Fruit fly (Drosophila melanogaster) whole organism, embryonic: ENCODE results near the gene CG13039.

ENCODE experiments used
- Ada2b ChIP-seq: fragments of 200-800 bp; sonication (Bioruptor generic); IDR thresholded peaks from 2 replicates; pipeline ENCODE4 v1.3.6; 2022; ENCODE audit warnings: missing biosample characterization, missing genetic modification characterization
- CG11456 ChIP-seq: fragments of 200-800 bp; sonication (Bioruptor generic); IDR thresholded peaks from 3 replicates; pipeline ENCODE4 v1.3.6; 2022; ENCODE audit warnings: missing biosample characterization, missing genetic modification characterization
- CG11504 ChIP-seq: fragments of 200-800 bp; sonication (Bioruptor generic); optimal IDR thresholded peaks from 3 replicates; lab custom pipeline; 2019; ENCODE audit warnings: missing biosample characterization, mild to moderate bottlenecking, missing genetic modification characterization, moderate library complexity
- CG17361 ChIP-seq: fragments of 200-800 bp; sonication (Bioruptor generic); IDR thresholded peaks from 3 replicates; pipeline ENCODE4 v1.3.6; 2022; ENCODE audit warnings: missing biosample characterization, missing genetic modification characterization
- CG17385 ChIP-seq: fragments of 200-800 bp; sonication (Bioruptor generic); optimal IDR thresholded peaks from 3 replicates; lab custom pipeline; 2018; ENCODE audit warnings: missing biosample characterization, mild to moderate bottlenecking, missing genetic modification characterization
- CG18619 ChIP-seq: fragments of 200-800 bp; sonication (Bioruptor generic); optimal IDR thresholded peaks from 3 replicates; lab custom pipeline; 2017; ENCODE audit warnings: missing biosample characterization, mild to moderate bottlenecking, missing genetic modification characterization
- CG2199 ChIP-seq: fragments of 200-800 bp; sonication (Bioruptor generic); IDR thresholded peaks from 3 replicates; pipeline ENCODE4 v1.3.6; 2022; ENCODE audit warnings: missing biosample characterization, missing genetic modification characterization
- CG32532 ChIP-seq: fragments of 200-800 bp; sonication (Bioruptor generic); IDR thresholded peaks from 2 replicates; pipeline ENCODE4 v1.3.6; 2022; ENCODE audit warnings: missing biosample characterization, missing genetic modification characterization
- CG33557 ChIP-seq: fragments of 200-800 bp; sonication (Bioruptor generic); optimal IDR thresholded peaks from 2 replicates; lab custom pipeline; 2019; ENCODE audit warnings: missing biosample characterization, mild to moderate bottlenecking, missing genetic modification characterization, moderate library complexity
- CG3407 ChIP-seq: fragments of 200-800 bp; sonication (Bioruptor generic); optimal IDR thresholded peaks from 2 replicates; lab custom pipeline; 2018; ENCODE audit warnings: missing biosample characterization, mild to moderate bottlenecking, missing genetic modification characterization
- CG34376 ChIP-seq: fragments of 200-800 bp; sonication (Bioruptor generic); optimal IDR thresholded peaks from 2 replicates; lab custom pipeline; 2018; ENCODE audit warnings: missing biosample characterization, mild to moderate bottlenecking, missing genetic modification characterization
- CG3838 ChIP-seq: fragments of 200-800 bp; sonication (Bioruptor generic); optimal IDR thresholded peaks from 3 replicates; lab custom pipeline; 2016; ENCODE audit warnings: missing biosample characterization, missing genetic modification characterization
- CG4360 ChIP-seq: fragments of 200-800 bp; sonication (Bioruptor generic); IDR thresholded peaks from 2 replicates; pipeline ENCODE4 v1.3.6; 2022; ENCODE audit warnings: missing biosample characterization, missing genetic modification characterization
- CG4820 ChIP-seq: fragments of 200-800 bp; sonication (Bioruptor generic); optimal IDR thresholded peaks from 3 replicates; lab custom pipeline; 2016; ENCODE audit warnings: missing biosample characterization, missing genetic modification characterization
- CG4854 ChIP-seq: fragments of 200-800 bp; sonication (Bioruptor generic); optimal IDR thresholded peaks from 2 replicates; lab custom pipeline; 2016; ENCODE audit warnings: missing biosample characterization, missing genetic modification characterization, inconsistent platforms
- CG7786 ChIP-seq: fragments of 200-800 bp; sonication (Bioruptor generic); optimal IDR thresholded peaks from 2 replicates; lab custom pipeline; 2016; ENCODE audit warnings: missing biosample characterization, missing genetic modification characterization
- Dfd ChIP-seq, 2 experiments: fragments of >200 bp; optimal IDR thresholded peaks; 2 replicates each; lab custom pipeline; 2017; ENCODE audit warnings: missing biosample characterization in 2 of 2, missing genetic modification characterization in 2 of 2
- Drgx ChIP-seq: fragments of 200-800 bp; sonication (Bioruptor generic); IDR thresholded peaks from 2 replicates; pipeline ENCODE4 v1.3.6; 2022; ENCODE audit warnings: missing biosample characterization, missing genetic modification characterization
- Fer2 ChIP-seq: fragments of 200-800 bp; sonication (Bioruptor generic); optimal IDR thresholded peaks from 2 replicates; lab custom pipeline; 2018; ENCODE audit warnings: missing biosample characterization, mild to moderate bottlenecking, missing genetic modification characterization, moderate library complexity
- Gsc ChIP-seq: fragments of 200-800 bp; sonication (Bioruptor generic); IDR thresholded peaks from 2 replicates; pipeline ENCODE4 v1.3.6; 2022; ENCODE audit warnings: missing biosample characterization, missing genetic modification characterization
- HLH3B ChIP-seq: fragments of 200-800 bp; sonication (Bioruptor generic); IDR thresholded peaks from 2 replicates; pipeline ENCODE4 v1.3.6; 2022; ENCODE audit warnings: missing biosample characterization, missing genetic modification characterization
- HLH4C ChIP-seq: fragments of 200-800 bp; sonication (Bioruptor generic); IDR thresholded peaks from 3 replicates; pipeline ENCODE4 v1.3.6; 2022; ENCODE audit warnings: missing biosample characterization, missing genetic modification characterization; ENCODE audit not compliant: partially characterized antibody
- Hr78 ChIP-seq, 2 experiments: fragments of 200-800 bp in 1 of 2; fragments of >200 bp in 1 of 2; sonication (Bioruptor generic) in 1 of 2; optimal IDR thresholded peaks; 2 replicates each; lab custom pipeline; 2017 to 2019; ENCODE audit warnings: missing biosample characterization in 2 of 2, missing genetic modification characterization in 2 of 2, mild to moderate bottlenecking in 1 of 2, moderate library complexity in 1 of 2
- MESR4 ChIP-seq: fragments of 200-800 bp; sonication (Bioruptor generic); optimal IDR thresholded peaks from 2 replicates; lab custom pipeline; 2018; ENCODE audit warnings: missing biosample characterization, mild to moderate bottlenecking, missing genetic modification characterization, moderate library complexity
- Med ChIP-seq: fragments of 200-800 bp; sonication (Bioruptor generic); peaks from one replicate; lab custom pipeline; 2016; ENCODE audit warnings: missing biosample characterization, missing genetic modification characterization, mild to moderate bottlenecking, inconsistent platforms, moderate library complexity
- Oaz ChIP-seq: fragments of 200-800 bp; sonication (Bioruptor generic); IDR thresholded peaks from 2 replicates; pipeline ENCODE4 v1.3.6; 2022; ENCODE audit warnings: missing biosample characterization, missing genetic modification characterization
- Pdp1 ChIP-seq, 2 experiments: fragments of 200-800 bp; sonication (Bioruptor generic); optimal IDR thresholded peaks; 3 replicates each; lab custom pipeline; 2016; ENCODE audit warnings: missing biosample characterization in 2 of 2, missing genetic modification characterization in 2 of 2, mild to moderate bottlenecking in 1 of 2, moderate library complexity in 1 of 2
- Scr ChIP-seq: fragments of 200-800 bp; sonication (Bioruptor generic); IDR thresholded peaks from 2 replicates; pipeline ENCODE4 v1.3.6; 2022; ENCODE audit warnings: missing biosample characterization, missing genetic modification characterization; ENCODE audit not compliant: partially characterized antibody
- Six4 ChIP-seq: fragments of 200-800 bp; sonication (Bioruptor generic); optimal IDR thresholded peaks from 2 replicates; lab custom pipeline; 2016; ENCODE audit warnings: missing biosample characterization, missing genetic modification characterization
- bbx ChIP-seq: fragments of 200-800 bp; sonication (Bioruptor generic); IDR thresholded peaks from 2 replicates; pipeline ENCODE4 v1.3.6; 2022; ENCODE audit warnings: missing biosample characterization, missing genetic modification characterization; ENCODE audit not compliant: partially characterized antibody
- br ChIP-seq: fragments of >200 bp; optimal IDR thresholded peaks from 2 replicates; lab custom pipeline; 2017
- chn ChIP-seq: fragments of 200-800 bp; sonication (Bioruptor generic); optimal IDR thresholded peaks from 2 replicates; lab custom pipeline; 2016; ENCODE audit warnings: missing biosample characterization, missing genetic modification characterization
- disco-r ChIP-seq: fragments of 200-800 bp; sonication (Bioruptor generic); optimal IDR thresholded peaks from 2 replicates; lab custom pipeline; 2016; ENCODE audit warnings: missing biosample characterization, missing genetic modification characterization
- dmrt99B ChIP-seq: fragments of 200-800 bp; sonication (Bioruptor generic); optimal IDR thresholded peaks from 2 replicates; lab custom pipeline; 2018; ENCODE audit warnings: missing biosample characterization, mild to moderate bottlenecking, missing genetic modification characterization, moderate library complexity
- fru ChIP-seq: fragments of >200 bp; optimal IDR thresholded peaks from 2 replicates; lab custom pipeline; 2017
- gfzf ChIP-seq: fragments of 200-800 bp; sonication (Bioruptor generic); optimal IDR thresholded peaks from 2 replicates; lab custom pipeline; 2016; ENCODE audit warnings: missing biosample characterization, mild to moderate bottlenecking, missing genetic modification characterization, moderate library complexity
- ind ChIP-seq: fragments of 200-800 bp; sonication (Bioruptor generic); optimal IDR thresholded peaks from 3 replicates; lab custom pipeline; 2016; ENCODE audit warnings: missing biosample characterization, missing genetic modification characterization
- kah ChIP-seq: fragments of 200-800 bp; sonication (Bioruptor generic); optimal IDR thresholded peaks from 2 replicates; lab custom pipeline; 2018; ENCODE audit warnings: missing biosample characterization, mild to moderate bottlenecking, missing genetic modification characterization
- pum ChIP-seq: fragments of 200-800 bp; sonication (Bioruptor generic); optimal IDR thresholded peaks from 2 replicates; lab custom pipeline; 2016; ENCODE audit warnings: missing biosample characterization, missing genetic modification characterization
- pzg ChIP-seq: fragments of 200-800 bp; sonication (Bioruptor generic); optimal IDR thresholded peaks from 3 replicates; lab custom pipeline; 2018; ENCODE audit warnings: missing biosample characterization, mild to moderate bottlenecking, missing genetic modification characterization, moderate library complexity
- row ChIP-seq: fragments of 200-800 bp; sonication (Bioruptor generic); IDR thresholded peaks from 3 replicates; pipeline ENCODE4 v1.3.6; 2022; ENCODE audit warnings: missing biosample characterization, missing genetic modification characterization
- sima ChIP-seq: fragments of 200-800 bp; sonication (Bioruptor generic); optimal IDR thresholded peaks from 2 replicates; lab custom pipeline; 2016; ENCODE audit warnings: missing biosample characterization, missing genetic modification characterization
- sisA ChIP-seq: fragments of 200-800 bp; sonication (Bioruptor generic); IDR thresholded peaks from 2 replicates; pipeline ENCODE4 v1.3.6; 2022; ENCODE audit warnings: missing biosample characterization, missing genetic modification characterization
- sob ChIP-seq: fragments of 200-800 bp; sonication (Bioruptor generic); IDR thresholded peaks from 2 replicates; pipeline ENCODE4 v1.3.6; 2022; ENCODE audit warnings: missing biosample characterization, missing genetic modification characterization
- sr ChIP-seq: fragments of 200-800 bp; sonication (Bioruptor generic); IDR thresholded peaks from 3 replicates; pipeline ENCODE4 v1.3.6; 2022; ENCODE audit warnings: missing biosample characterization, missing genetic modification characterization
- stc ChIP-seq: fragments of 200-800 bp; sonication (Bioruptor generic); IDR thresholded peaks from 2 replicates; pipeline ENCODE4 v1.3.6; 2022; ENCODE audit warnings: missing biosample characterization, missing genetic modification characterization
- tin ChIP-seq: fragments of 200-800 bp; sonication (Bioruptor generic); optimal IDR thresholded peaks from 3 replicates; lab custom pipeline; 2016; ENCODE audit warnings: missing biosample characterization, missing genetic modification characterization
- ttk ChIP-seq: fragments of 200-800 bp; sonication (Bioruptor generic); IDR thresholded peaks from 2 replicates; pipeline ENCODE4 v2.1.2; 2022; ENCODE audit warnings: missing biosample characterization, missing genetic modification characterization
- wdn ChIP-seq: fragments of 200-800 bp; sonication (Bioruptor generic); IDR thresholded peaks from 2 replicates; pipeline ENCODE4 v1.3.6; 2022; ENCODE audit warnings: missing biosample characterization, missing genetic modification characterization
- zen ChIP-seq: fragments of 200-800 bp; sonication (Bioruptor generic); optimal IDR thresholded peaks from 3 replicates; lab custom pipeline; 2018; ENCODE audit warnings: missing biosample characterization, mild to moderate bottlenecking, missing genetic modification characterization, moderate library complexity

Gene CG13039

dm6 chr3L:16354197-16354596 lies 27.6 kb upstream of the CG13039 start, which contains the start of gene Pdh:
Gene Pdh (minus strand): TSS chr3L:16354297.
- TF ChIP-seq Pdp1 (GFP tag; optimal IDR thresholded peaks at IDR 0.05; lab: Kevin White, UChicago) (peak in 1 of 2 experiments; percentile 0), Med (GFP tag; lab: Kevin White, UChicago) (peak; percentile 57), CG17361 (GFP tag; lab: Robert Waterston, UW) (no peak), Dfd (GFP tag; optimal IDR thresholded peaks at IDR 0.05; lab: Kevin White, UChicago) (no peak), CG34376 (GFP tag; lab: Kevin White, UChicago) (no peak)

DNA sequence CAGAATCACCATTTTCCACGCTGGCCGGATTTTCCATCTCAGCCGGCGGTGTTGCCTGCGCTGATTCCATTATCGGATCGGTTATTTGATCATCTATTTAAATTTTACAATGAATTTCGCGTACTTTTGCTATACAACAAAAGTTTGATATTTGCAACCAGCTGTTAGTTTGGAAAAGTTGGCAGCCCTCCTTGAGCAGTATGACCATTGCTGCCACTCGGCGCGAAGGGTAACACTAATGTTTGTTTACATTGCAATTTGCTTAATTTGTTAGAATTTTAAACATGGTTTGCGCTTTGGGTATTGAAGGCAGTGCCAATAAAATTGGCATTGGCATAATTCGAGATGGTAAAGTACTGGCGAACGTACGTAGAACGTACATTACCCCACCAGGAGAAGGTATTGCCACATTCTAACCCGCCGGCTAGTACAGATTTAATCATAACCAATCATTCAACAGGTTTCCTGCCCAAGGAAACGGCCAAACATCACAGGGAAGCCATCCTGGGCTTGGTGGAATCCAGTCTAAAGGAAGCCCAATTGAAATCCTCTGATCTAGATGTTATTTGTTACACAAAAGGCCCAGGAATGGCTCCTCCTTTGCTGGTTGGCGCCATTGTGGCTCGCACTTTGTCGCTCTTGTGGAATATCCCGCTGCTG lies 25.3 kb upstream of the CG13039 start, which contains the start of the genes Golgin104 and Tcs3:
Gene Golgin104, minus strand, starts transcription at position 182 of the 660 bp plus-strand sequence.
Gene Tcs3, plus strand, starts transcription at position 222 of the 660 bp plus-strand sequence.
- TF ChIP-seq Scr (peak; percentile 38; the same call in 1 of the 2 replicates), CG11456 (GFP tag; lab: Robert Waterston, UW) (no peak), pum (GFP tag; lab: Kevin White, UChicago) (no peak), Drgx (no peak), pzg (peak; percentile 75), Six4 (GFP tag; lab: Kevin White, UChicago) (no peak), CG33557 (GFP tag; lab: Kevin White, UChicago) (no peak), wdn (GFP tag; lab: Robert Waterston, UW) (no peak), sob (GFP tag; lab: Robert Waterston, UW) (no peak), ttk (GFP tag; lab: Robert Waterston, UW) (no peak), CG32532 (no peak), Hr78 (GFP tag; optimal IDR thresholded peaks at IDR 0.05; lab: Kevin White, UChicago) (no peak), tin (no peak), fru (lab: Kevin White, UChicago) (no peak), dmrt99B (tag; lab: Kevin White, UChicago) (no peak), CG2199 (no peak), sr (no peak), Gsc (GFP tag; lab: Robert Waterston, UW) (no peak), ind (GFP tag; lab: Kevin White, UChicago) (no peak), HLH3B (GFP tag; lab: Robert Waterston, UW) (no peak), CG18619 (GFP tag; lab: Kevin White, UChicago) (no peak), CG17385 (GFP tag; lab: Kevin White, UChicago) (no peak), Oaz (GFP tag; lab: Robert Waterston, UW) (no peak), row (GFP tag; lab: Robert Waterston, UW) (peak; percentile 39; the same call in 1 of the 3 replicates), CG11504 (no peak), MESR4 (GFP tag; lab: Kevin White, UChicago) (peak; percentile 56), chn (GFP tag; lab: Kevin White, UChicago) (no peak), br (lab: Kevin White, UChicago) (no peak), Fer2 (tag; lab: Kevin White, UChicago) (no peak), kah (GFP tag; lab: Kevin White, UChicago) (peak; percentile 52), HLH4C (GFP tag; lab: Robert Waterston, UW) (0 out of 3 replicates have a peak, but pooled peaks have one; percentile 17), CG4820 (GFP tag; lab: Kevin White, UChicago) (no peak), bbx (GFP tag; lab: Robert Waterston, UW) (no peak), zen (tag; lab: Kevin White, UChicago) (peak; percentile 73), stc (GFP tag; lab: Robert Waterston, UW) (no peak), CG7786 (GFP tag; lab: Kevin White, UChicago) (no peak), disco-r (GFP tag; lab: Kevin White, UChicago) (no peak), sisA (GFP tag; lab: Robert Waterston, UW) (no peak), sima (GFP tag; lab: Kevin White, UChicago) (no peak), CG3838 (GFP tag; lab: Kevin White, UChicago) (no peak), CG4360 (no peak), gfzf (GFP tag; lab: Kevin White, UChicago) (peak; percentile 69), CG3407 (GFP tag; lab: Kevin White, UChicago) (no peak), CG4854 (GFP tag; lab: Kevin White, UChicago) (no peak), Ada2b (no peak)
